Worm (Caenorhabditis elegans) whole organism, late embryonic: ENCODE results near the gene fbxa-190.

Experiments
- K09A11.1 ChIP-seq: sonication (generic microtip); optimal IDR thresholded peaks from 2 replicates; lab custom pipeline; 2017; ENCODE audit warnings: antibody characterized with exemption, mild to moderate bottlenecking, missing genetic modification characterization, missing compliant biosample characterization; ENCODE audit not compliant: insufficient read depth
- ceh-24 ChIP-seq: sonication (generic microtip); optimal IDR thresholded peaks from 2 replicates; lab custom pipeline; 2016; ENCODE audit warnings: mild to moderate bottlenecking, missing genetic modification characterization, missing compliant biosample characterization
- ceh-9 ChIP-seq: sonication (generic microtip); optimal IDR thresholded peaks from 2 replicates; lab custom pipeline; 2016; ENCODE audit warnings: mild to moderate bottlenecking, missing genetic modification characterization, inconsistent platforms, missing compliant biosample characterization
- fkh-6 ChIP-seq: sonication (generic microtip); optimal IDR thresholded peaks from 2 replicates; lab custom pipeline; 2016; ENCODE audit warnings: missing genetic modification characterization, missing compliant biosample characterization
- hlh-30 ChIP-seq: sonication (generic microtip); optimal IDR thresholded peaks from 2 replicates; lab custom pipeline; 2017; ENCODE audit warnings: antibody characterized with exemption, missing genetic modification characterization, missing compliant biosample characterization; ENCODE audit not compliant: insufficient read depth
- nfya-1 ChIP-seq: sonication (generic microtip); optimal IDR thresholded peaks from 2 replicates; lab custom pipeline; 2017; ENCODE audit warnings: missing genetic modification characterization, mild to moderate bottlenecking, missing compliant biosample characterization, antibody characterized with exemption, moderate library complexity
- odd-2 ChIP-seq: sonication (generic microtip); optimal IDR thresholded peaks from 2 replicates; lab custom pipeline; 2017; ENCODE audit warnings: antibody characterized with exemption, mild to moderate bottlenecking, missing genetic modification characterization, missing compliant biosample characterization
- pha-4 ChIP-seq: fragments of 150-350 bp; optimal IDR thresholded peaks from 2 replicates; lab custom pipeline; 2018; ENCODE audit warnings: missing biosample characterization, missing genetic modification reagents, missing genetic modification characterization
- sox-4 ChIP-seq: sonication (generic microtip); optimal IDR thresholded peaks from 2 replicates; lab custom pipeline; 2017; ENCODE audit warnings: mild to moderate bottlenecking, missing genetic modification characterization, inconsistent platforms, missing compliant biosample characterization
- unc-55 ChIP-seq: sonication (generic microtip); optimal IDR thresholded peaks from 2 replicates; lab custom pipeline; 2017; ENCODE audit warnings: missing biosample characterization, missing genetic modification reagents, missing genetic modification characterization

DNA sequence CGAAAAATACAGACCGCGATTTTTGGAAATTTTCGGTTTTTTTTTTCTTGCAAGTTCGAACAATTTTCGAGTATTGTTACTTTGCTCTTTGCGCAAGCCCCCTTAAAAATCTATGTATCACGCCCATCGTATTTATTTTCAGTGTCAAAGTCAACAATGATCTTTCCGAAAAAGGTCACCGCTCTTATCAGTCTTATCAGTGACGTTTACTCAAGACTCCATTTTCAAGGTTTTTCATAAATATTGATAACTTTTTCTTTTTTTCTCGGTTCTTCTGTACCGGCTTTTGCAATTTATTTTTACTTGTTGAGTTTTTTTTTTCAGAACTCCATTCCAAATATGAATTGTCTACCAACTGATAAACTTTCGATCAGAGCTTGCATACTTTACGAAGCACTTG is at the start of gene fbxa-190:
- TF ChIP-seq pha-4 (tag; lab: Kevin White, UChicago) (no peak), unc-55 (GFP tag; lab: Kevin White, UChicago) (no peak), ceh-9 (tag; lab: Kevin White, UChicago) (no peak), hlh-30 (tag; lab: Kevin White, UChicago) (no peak), ceh-24 (tag; lab: Kevin White, UChicago) (no peak), nfya-1 (tag; lab: Kevin White, UChicago) (no peak), fkh-6 (tag; lab: Kevin White, UChicago) (no peak), odd-2 (tag; lab: Kevin White, UChicago) (no peak), sox-4 (tag; lab: Kevin White, UChicago) (no peak), K09A11.1 (tag; lab: Kevin White, UChicago) (no peak)
